Worm (Caenorhabditis elegans): ENCODE results near the gene C32B5.13.

C32B5.13 gene

ce11 chrII:937265-937664 lies 24.6 kb downstream of the C32B5.13 start:
- no peak for TF ChIP-seq ceh-43 (GFP tag; optimal IDR thresholded peaks at IDR 0.05)
- TF ChIP-seq ceh-83 (GFP tag; optimal IDR thresholded peaks at IDR 0.05), result no peak
- TF ChIP-seq mep-1 (tag; optimal IDR thresholded peaks at IDR 0.05), result no peak
- peak; percentile 71 for TF ChIP-seq cnd-1 (tag; optimal IDR thresholded peaks at IDR 0.05)
- TF ChIP-seq zip-8 (tag; optimal IDR thresholded peaks at IDR 0.05), result peak; percentile 64
- peak; percentile 46 for TF ChIP-seq lin-32 (GFP tag; optimal IDR thresholded peaks at IDR 0.05)
- TF ChIP-seq drap-1 (GFP tag; optimal IDR thresholded peaks at IDR 0.05), result no peak
- TF ChIP-seq snpc-4 (tag; optimal IDR thresholded peaks at IDR 0.05), result no peak
- no peak for TF ChIP-seq hlh-1 (tag; optimal IDR thresholded peaks at IDR 0.05)
- TF ChIP-seq nhr-2 (tag; optimal IDR thresholded peaks at IDR 0.05), result peak; percentile 90

ce11 chrII:932718-933117 lies 29.1 kb downstream of the C32B5.13 start, which contains the start of gene acs-15:
TSS of gene acs-15 (plus strand) at chrII:933018.
- TF ChIP-seq snpc-4 (tag; optimal IDR thresholded peaks at IDR 0.05) (no peak), nhr-76 (tag; optimal IDR thresholded peaks at IDR 0.05) (no peak), nhr-2 (tag; optimal IDR thresholded peaks at IDR 0.05) (no peak), lin-13 (tag; optimal IDR thresholded peaks at IDR 0.05) (no peak), sem-2 (GFP tag; optimal IDR thresholded peaks at IDR 0.05) (no peak), zip-8 (tag; optimal IDR thresholded peaks at IDR 0.05) (no peak), ztf-11 (tag; optimal IDR thresholded peaks at IDR 0.05) (no peak), nhr-28 (tag; optimal IDR thresholded peaks at IDR 0.05) (no peak), pha-4 (tag; optimal IDR thresholded peaks at IDR 0.05) (no peak), tbx-8 (GFP tag; optimal IDR thresholded peaks at IDR 0.05) (no peak), ces-1 (GFP tag; optimal IDR thresholded peaks at IDR 0.05) (no peak), sptf-1 (tag; optimal IDR thresholded peaks at IDR 0.05) (no peak), cnd-1 (tag; optimal IDR thresholded peaks at IDR 0.05) (no peak), ceh-43 (GFP tag; optimal IDR thresholded peaks at IDR 0.05) (no peak), hlh-1 (tag; optimal IDR thresholded peaks at IDR 0.05) (no peak), mep-1 (tag; optimal IDR thresholded peaks at IDR 0.05) (no peak), elt-3 (tag; optimal IDR thresholded peaks at IDR 0.05) (no peak), blmp-1 (tag; optimal IDR thresholded peaks at IDR 0.05) (no peak), ceh-39 (tag; optimal IDR thresholded peaks at IDR 0.05) (no peak), mls-2 (tag; optimal IDR thresholded peaks at IDR 0.05) (no peak)

- peak; percentile 33 for TF ChIP-seq hlh-1 (tag; optimal IDR thresholded peaks at IDR 0.05)
These were observed 31.0 kb downstream of the C32B5.13 start, which contains the start of gene fbxc-34 for ce11 chrII:930871-931270. TSS of gene fbxc-34 (plus strand) at chrII:931171.

- TF ChIP-seq lin-32 (GFP tag; optimal IDR thresholded peaks at IDR 0.05) (no peak), sem-2 (GFP tag; optimal IDR thresholded peaks at IDR 0.05) (no peak), M03D4.4 (tag; optimal IDR thresholded peaks at IDR 0.05) (no peak), zip-8 (tag; optimal IDR thresholded peaks at IDR 0.05) (no peak), elt-3 (tag; optimal IDR thresholded peaks at IDR 0.05) (no peak), snpc-4 (tag; optimal IDR thresholded peaks at IDR 0.05) (no peak), ztf-11 (tag; optimal IDR thresholded peaks at IDR 0.05) (no peak), unc-62 (GFP tag; optimal IDR thresholded peaks at IDR 0.05) (no peak), mep-1 (tag; optimal IDR thresholded peaks at IDR 0.05) (no peak), nhr-237 (tag; optimal IDR thresholded peaks at IDR 0.05) (no peak), nhr-28 (tag; optimal IDR thresholded peaks at IDR 0.05) (no peak), pha-4 (tag; optimal IDR thresholded peaks at IDR 0.05) (no peak), bed-3 (GFP tag; optimal IDR thresholded peaks at IDR 0.05) (no peak), blmp-1 (tag; optimal IDR thresholded peaks at IDR 0.05) (no peak)
These were observed 34.5 kb downstream of the C32B5.13 start, which contains the start of gene R07C3.13 for ce11 chrII:927331-927730. TSS of gene R07C3.13 (minus strand) at chrII:927431.

- TF ChIP-seq sem-2 (GFP tag; optimal IDR thresholded peaks at IDR 0.05) (no peak), sptf-1 (tag; optimal IDR thresholded peaks at IDR 0.05) (no peak)
These were observed 38.3 kb downstream of the C32B5.13 start, which contains the start of gene fbxc-28 for ce11 chrII:923521-923920. TSS of gene fbxc-28 (plus strand) at chrII:923821.

- TF ChIP-seq M03D4.4 (tag; optimal IDR thresholded peaks at IDR 0.05), result no peak
- TF ChIP-seq unc-62 (GFP tag; optimal IDR thresholded peaks at IDR 0.05), result no peak
- no peak for TF ChIP-seq ces-1 (GFP tag; optimal IDR thresholded peaks at IDR 0.05)
- TF ChIP-seq ham-2 (GFP tag; optimal IDR thresholded peaks at IDR 0.05), result no peak
- TF ChIP-seq lin-32 (GFP tag; optimal IDR thresholded peaks at IDR 0.05), result no peak
- no peak for TF ChIP-seq ceh-43 (GFP tag; optimal IDR thresholded peaks at IDR 0.05)
- TF ChIP-seq hlh-1 (tag; optimal IDR thresholded peaks at IDR 0.05), result no peak
- TF ChIP-seq zip-8 (tag; optimal IDR thresholded peaks at IDR 0.05), result no peak
- TF ChIP-seq drap-1 (GFP tag; optimal IDR thresholded peaks at IDR 0.05), result no peak
- TF ChIP-seq ztf-11 (tag; optimal IDR thresholded peaks at IDR 0.05), result no peak
- no peak for TF ChIP-seq nhr-76 (tag; optimal IDR thresholded peaks at IDR 0.05)
- no peak for TF ChIP-seq elt-1 (tag; optimal IDR thresholded peaks at IDR 0.05; ENCODE audit: borderline replicate concordance, insufficient read depth)
- TF ChIP-seq ceh-39 (tag; optimal IDR thresholded peaks at IDR 0.05), result no peak
- TF ChIP-seq lin-13 (tag; optimal IDR thresholded peaks at IDR 0.05), result no peak
- no peak for TF ChIP-seq cnd-1 (tag; optimal IDR thresholded peaks at IDR 0.05)
- TF ChIP-seq snpc-4 (tag; optimal IDR thresholded peaks at IDR 0.05), result no peak
- TF ChIP-seq blmp-1 (tag; optimal IDR thresholded peaks at IDR 0.05), result no peak
- no peak for TF ChIP-seq sptf-1 (tag; optimal IDR thresholded peaks at IDR 0.05)
These were observed 39.1 kb downstream of the C32B5.13 start for ce11 chrII:922778-923177.
